Worm (Caenorhabditis elegans) whole organism, L2 larva: ENCODE data around the gene F19B10.10.

Experiments
- C34F6.9 ChIP-seq: fragments of 150-350 bp; optimal IDR thresholded peaks from 2 replicates; lab custom pipeline; 2014; ENCODE audit warnings: missing biosample characterization, missing genetic modification characterization
- F13H6.1 ChIP-seq: sonication (generic microtip); optimal IDR thresholded peaks from 2 replicates; lab custom pipeline; 2016; ENCODE audit warnings: missing genetic modification characterization, missing compliant biosample characterization
- R02D3.7 ChIP-seq: fragments of 150-350 bp; optimal IDR thresholded peaks from 2 replicates; lab custom pipeline; 2014; ENCODE audit warnings: missing biosample characterization, missing genetic modification characterization
- ZK546.5 ChIP-seq: sonication (generic microtip); optimal IDR thresholded peaks from 2 replicates; lab custom pipeline; 2017; ENCODE audit warnings: missing biosample characterization, missing genetic modification characterization
- alr-1 ChIP-seq: fragments of 150-350 bp; optimal IDR thresholded peaks from 2 replicates; lab custom pipeline; 2014; ENCODE audit warnings: missing biosample characterization, missing genetic modification characterization
- aly-2 ChIP-seq: fragments of 150-350 bp; optimal IDR thresholded peaks from 2 replicates; lab custom pipeline; 2014; ENCODE audit warnings: missing biosample characterization, missing genetic modification characterization
- ama-1 ChIP-seq: fragments of 150-350 bp; optimal IDR thresholded peaks from 2 replicates; lab custom pipeline; 2018; ENCODE audit warnings: inconsistent platforms
- blmp-1 ChIP-seq: sonication (generic microtip); optimal IDR thresholded peaks from 2 replicates; lab custom pipeline; 2017; ENCODE audit warnings: missing genetic modification characterization, mild to moderate bottlenecking, missing compliant biosample characterization, antibody characterized with exemption, moderate library complexity; ENCODE audit not compliant: insufficient read depth
- crh-2 ChIP-seq: sonication (generic microtip); optimal IDR thresholded peaks from 2 replicates; lab custom pipeline; 2017; ENCODE audit warnings: missing biosample characterization, missing genetic modification characterization
- dmd-4 ChIP-seq: sonication (generic microtip); optimal IDR thresholded peaks from 2 replicates; lab custom pipeline; 2017; ENCODE audit warnings: missing biosample characterization, missing genetic modification characterization
- egl-27 ChIP-seq: sonication (generic microtip); optimal IDR thresholded peaks from 3 replicates; lab custom pipeline; 2017; ENCODE audit warnings: missing biosample characterization, missing genetic modification reagents, missing genetic modification characterization
- elt-1 ChIP-seq: fragments of 150-350 bp; optimal IDR thresholded peaks from 2 replicates; lab custom pipeline; 2014; ENCODE audit warnings: missing biosample characterization, missing genetic modification characterization
- fos-1 ChIP-seq: fragments of 150-350 bp; optimal IDR thresholded peaks from 2 replicates; lab custom pipeline; 2014; ENCODE audit warnings: missing biosample characterization, missing genetic modification characterization
- gmeb-1 ChIP-seq: fragments of 150-350 bp; optimal IDR thresholded peaks from 2 replicates; lab custom pipeline; 2014; ENCODE audit warnings: missing biosample characterization, missing genetic modification characterization
- lin-11 ChIP-seq: fragments of 150-350 bp; sonication (generic microtip); optimal IDR thresholded peaks from 2 replicates; lab custom pipeline; 2014; ENCODE audit warnings: missing biosample characterization, missing genetic modification characterization, inconsistent platforms, mixed read lengths
- lin-13 ChIP-seq: fragments of 150-350 bp; optimal IDR thresholded peaks from 2 replicates; lab custom pipeline; 2014; ENCODE audit warnings: missing biosample characterization, missing genetic modification reagents, missing genetic modification characterization
- lsy-2 ChIP-seq, 2 experiments: fragments of 150-350 bp in 1 of 2; sonication (generic microtip) in 1 of 2; optimal IDR thresholded peaks; 2 replicates each; lab custom pipeline; 2014 to 2017; ENCODE audit warnings: missing biosample characterization in 2 of 2, missing genetic modification characterization in 2 of 2
- mbf-1 ChIP-seq: sonication (generic microtip); optimal IDR thresholded peaks from 2 replicates; lab custom pipeline; 2017; ENCODE audit warnings: missing biosample characterization, missing genetic modification characterization
- mdl-1 ChIP-seq, 2 experiments: fragments of 150-350 bp in 1 of 2; sonication (generic microtip) in 1 of 2; optimal IDR thresholded peaks; 2 replicates each; lab custom pipeline; 2017; ENCODE audit warnings: missing biosample characterization in 2 of 2, missing genetic modification characterization in 2 of 2
- nhr-10 ChIP-seq: sonication (generic microtip); optimal IDR thresholded peaks from 2 replicates; lab custom pipeline; 2017; ENCODE audit warnings: missing biosample characterization, missing genetic modification characterization
- nhr-11 ChIP-seq: fragments of 150-350 bp; optimal IDR thresholded peaks from 2 replicates; lab custom pipeline; 2014; ENCODE audit warnings: missing biosample characterization, missing genetic modification characterization
- nhr-129 ChIP-seq: fragments of 150-350 bp; optimal IDR thresholded peaks from 2 replicates; lab custom pipeline; 2014; ENCODE audit warnings: missing biosample characterization, missing genetic modification characterization
- nhr-21 ChIP-seq: fragments of 150-350 bp; optimal IDR thresholded peaks from 2 replicates; lab custom pipeline; 2014; ENCODE audit warnings: missing biosample characterization, missing genetic modification characterization
- nhr-23 ChIP-seq: fragments of 150-350 bp; optimal IDR thresholded peaks from 2 replicates; lab custom pipeline; 2014; ENCODE audit warnings: missing biosample characterization, missing genetic modification reagents, missing genetic modification characterization
- nhr-237 ChIP-seq: fragments of 150-350 bp; optimal IDR thresholded peaks from 2 replicates; lab custom pipeline; 2014; ENCODE audit warnings: missing biosample characterization, missing genetic modification characterization
- nhr-25 ChIP-seq: fragments of 150-350 bp; sonication (generic microtip); optimal IDR thresholded peaks from 3 replicates; lab custom pipeline; 2014; ENCODE audit warnings: missing biosample characterization, missing genetic modification characterization
- nhr-6 ChIP-seq: fragments of 150-350 bp; optimal IDR thresholded peaks from 2 replicates; lab custom pipeline; 2014; ENCODE audit warnings: missing biosample characterization, missing genetic modification characterization
- peb-1 ChIP-seq: fragments of 150-350 bp; optimal IDR thresholded peaks from 2 replicates; lab custom pipeline; 2014; ENCODE audit warnings: missing biosample characterization, missing genetic modification characterization
- sem-4 ChIP-seq: fragments of 150-350 bp; optimal IDR thresholded peaks from 2 replicates; lab custom pipeline; 2014; ENCODE audit warnings: missing biosample characterization, missing genetic modification reagents, missing genetic modification characterization
- skn-1 ChIP-seq: sonication (generic microtip); optimal IDR thresholded peaks from 2 replicates; lab custom pipeline; 2017; ENCODE audit warnings: missing biosample characterization, missing genetic modification characterization
- sma-9 ChIP-seq, 2 experiments: fragments of 150-350 bp in 1 of 2; sonication (generic microtip) in 1 of 2; optimal IDR thresholded peaks; 2 replicates each; lab custom pipeline; 2014 to 2016; ENCODE audit warnings: missing genetic modification characterization in 2 of 2, mild to moderate bottlenecking in 1 of 2, missing biosample characterization in 1 of 2, missing compliant biosample characterization in 1 of 2, missing genetic modification reagents in 1 of 2, moderate library complexity in 1 of 2
- snpc-4 ChIP-seq: fragments of 150-350 bp; optimal IDR thresholded peaks from 2 replicates; lab custom pipeline; 2014; ENCODE audit warnings: missing biosample characterization, missing genetic modification characterization
- unc-39 ChIP-seq: fragments of 150-350 bp; optimal IDR thresholded peaks from 2 replicates; lab custom pipeline; 2014; ENCODE audit warnings: missing biosample characterization, missing genetic modification characterization
- unc-55 ChIP-seq: fragments of 150-350 bp; sonication (generic microtip); optimal IDR thresholded peaks from 3 replicates; lab custom pipeline; 2014; ENCODE audit warnings: missing biosample characterization, missing genetic modification reagents, missing genetic modification characterization
- unc-62 ChIP-seq: fragments of 150-350 bp; optimal IDR thresholded peaks from 2 replicates; lab custom pipeline; 2014; ENCODE audit warnings: missing biosample characterization, missing genetic modification reagents, missing genetic modification characterization
- ztf-11 ChIP-seq: sonication (generic microtip); optimal IDR thresholded peaks from 2 replicates; lab custom pipeline; 2017; ENCODE audit warnings: missing biosample characterization, missing genetic modification characterization

The F19B10.10 gene

ce11 chrII:3705320-3705719 is 24.1 kb upstream of the F19B10.10 start, which contains the start of gene srx-108:
TSS of gene srx-108 (plus strand) at chrII:3705620.
- TF ChIP-seq unc-55 (GFP tag; lab: Kevin White, UChicago) (no peak), nhr-11 (tag; lab: Kevin White, UChicago) (no peak), R02D3.7 (tag; lab: Kevin White, UChicago) (no peak), elt-1 (tag; lab: Kevin White, UChicago) (no peak), ztf-11 (tag; lab: Kevin White, UChicago) (no peak), blmp-1 (tag; lab: Kevin White, UChicago) (no peak), lsy-2 (tag; optimal IDR thresholded peaks at IDR 0.05; lab: Kevin White, UChicago) (no peak), ZK546.5 (tag; lab: Kevin White, UChicago) (no peak), peb-1 (no peak), lin-13 (GFP tag; lab: Kevin White, UChicago) (no peak), lin-11 (no peak), nhr-23 (tag; lab: Kevin White, UChicago) (no peak), nhr-21 (tag; lab: Kevin White, UChicago) (no peak), skn-1 (tag; lab: Kevin White, UChicago) (no peak), alr-1 (tag; lab: Kevin White, UChicago) (no peak), C34F6.9 (tag; lab: Kevin White, UChicago) (no peak), mbf-1 (no peak), dmd-4 (no peak), nhr-129 (tag; lab: Kevin White, UChicago) (no peak), gmeb-1 (tag; lab: Kevin White, UChicago) (no peak)

ce11 chrII:3701305-3701704 is 20.1 kb upstream of the F19B10.10 start, which contains the start of gene srx-105:
TSS of gene srx-105 (minus strand) at chrII:3701405.
- TF ChIP-seq unc-39 (tag; lab: Kevin White, UChicago) (no peak), ZK546.5 (tag; lab: Kevin White, UChicago) (no peak), nhr-129 (tag; lab: Kevin White, UChicago) (no peak)

ce11 chrII:3699591-3699990 is 18.4 kb upstream of the F19B10.10 start, which contains the start of gene srx-104:
TSS of gene srx-104 (minus strand) at chrII:3699691.
- TF ChIP-seq nhr-21 (tag; lab: Kevin White, UChicago) (no peak), nhr-6 (no peak), blmp-1 (tag; lab: Kevin White, UChicago) (no peak), nhr-11 (tag; lab: Kevin White, UChicago) (no peak)

- TF ChIP-seq aly-2 (tag; lab: Kevin White, UChicago) (no peak), nhr-10 (tag; lab: Kevin White, UChicago) (no peak), ama-1 (no peak), skn-1 (tag; lab: Kevin White, UChicago) (no peak), snpc-4 (tag; lab: Kevin White, UChicago) (no peak), ztf-11 (tag; lab: Kevin White, UChicago) (no peak), nhr-237 (tag; lab: Kevin White, UChicago) (no peak), dmd-4 (no peak), gmeb-1 (tag; lab: Kevin White, UChicago) (no peak), lsy-2 (tag; optimal IDR thresholded peaks at IDR 0.05; lab: Kevin White, UChicago) (no peak), sem-4 (tag; lab: Kevin White, UChicago) (no peak), sma-9 (GFP tag; optimal IDR thresholded peaks at IDR 0.05; lab: Kevin White, UChicago) (no peak), sma-9 (tag; optimal IDR thresholded peaks at IDR 0.05; lab: Kevin White, UChicago) (no peak), unc-62 (GFP tag; lab: Kevin White, UChicago) (no peak), crh-2 (no peak), nhr-21 (tag; lab: Kevin White, UChicago) (no peak), nhr-11 (tag; lab: Kevin White, UChicago) (no peak), alr-1 (tag; lab: Kevin White, UChicago) (no peak)
Observed at ce11 chrII:3694664-3695063, 13.4 kb upstream of the F19B10.10 start, which contains the start of gene srx-102. TSS of gene srx-102 (minus strand) at chrII:3694764.

- TF ChIP-seq gmeb-1 (tag; lab: Kevin White, UChicago): no peak
- no peak for TF ChIP-seq aly-2 (tag; lab: Kevin White, UChicago)
- TF ChIP-seq ZK546.5 (tag; lab: Kevin White, UChicago): no peak
- no peak for TF ChIP-seq sem-4 (tag; lab: Kevin White, UChicago)
- TF ChIP-seq egl-27 (tag; lab: Kevin White, UChicago): no peak
- TF ChIP-seq fos-1 (tag; lab: Kevin White, UChicago): no peak
- no peak for TF ChIP-seq mbf-1
- no peak for TF ChIP-seq F13H6.1 (tag; lab: Kevin White, UChicago)
- TF ChIP-seq blmp-1 (tag; lab: Kevin White, UChicago): no peak
- TF ChIP-seq peb-1: no peak
- no peak for TF ChIP-seq nhr-11 (tag; lab: Kevin White, UChicago)
- no peak for TF ChIP-seq nhr-25 (tag; lab: Kevin White, UChicago)
- no peak for TF ChIP-seq mdl-1 (tag; optimal IDR thresholded peaks at IDR 0.05; lab: Kevin White, UChicago)
- no peak for TF ChIP-seq dmd-4
- TF ChIP-seq unc-55 (GFP tag; lab: Kevin White, UChicago): no peak
Observed at ce11 chrII:3690646-3691045, 9.4 kb upstream of the F19B10.10 start, which contains the start of gene srx-101. TSS of gene srx-101 (minus strand) at chrII:3690746.
